Worm (Caenorhabditis elegans) whole organism, young adult: ENCODE data around the gene nol-56.

Experiments used
- B0336.3 ChIP-seq: fragments of 200-800 bp; sonication (Bioruptor generic); IDR thresholded peaks from 2 replicates; pipeline ENCODE4 v1.3.6; 2022; ENCODE audit warnings: missing genetic modification characterization, missing compliant biosample characterization
- C17E4.6 ChIP-seq: fragments of 200-800 bp; sonication (Bioruptor generic); IDR thresholded peaks from 2 replicates; pipeline ENCODE4 v1.3.6; 2022; ENCODE audit warnings: missing genetic modification reagents, missing genetic modification characterization, missing compliant biosample characterization
- F10E7.11 ChIP-seq: sonication (generic microtip); optimal IDR thresholded peaks from 2 replicates; lab custom pipeline; 2017; ENCODE audit warnings: mild to moderate bottlenecking, missing genetic modification characterization, moderate library complexity, missing compliant biosample characterization
- F37B4.10 ChIP-seq: fragments of 200-800 bp; sonication (Bioruptor generic); IDR thresholded peaks from 2 replicates; pipeline ENCODE4 v1.3.6; 2022; ENCODE audit warnings: missing genetic modification characterization, missing compliant biosample characterization
- F55B11.4 ChIP-seq: sonication (generic microtip); optimal IDR thresholded peaks from 2 replicates; lab custom pipeline; 2016; ENCODE audit warnings: missing compliant biosample characterization, missing genetic modification characterization, borderline replicate concordance; ENCODE audit not compliant: insufficient read depth
- F57C9.4 ChIP-seq: sonication (generic microtip); optimal IDR thresholded peaks from 2 replicates; lab custom pipeline; 2017; ENCODE audit warnings: mild to moderate bottlenecking, missing genetic modification characterization, missing compliant biosample characterization
- K12H6.12 ChIP-seq: fragments of 200-800 bp; sonication (Bioruptor generic); optimal IDR thresholded peaks from 2 replicates; lab custom pipeline; 2018; ENCODE audit warnings: mild to moderate bottlenecking, missing genetic modification characterization, missing compliant biosample characterization
- Y53F4B.3 ChIP-seq: fragments of 200-800 bp; sonication (Bioruptor generic); IDR thresholded peaks from 2 replicates; pipeline ENCODE4 v1.3.6; 2022; ENCODE audit warnings: missing genetic modification reagents, missing genetic modification characterization, missing compliant biosample characterization
- Y53G8AR.9 ChIP-seq: fragments of 200-800 bp; sonication (Bioruptor generic); conservative IDR thresholded peaks from 2 replicates; pipeline ENCODE4 v1.3.6; 2022; ENCODE audit warnings: missing genetic modification reagents, missing genetic modification characterization, missing compliant biosample characterization
- Y67H2A.10 ChIP-seq: fragments of 200-800 bp; sonication (Bioruptor generic); conservative IDR thresholded peaks from 2 replicates; pipeline ENCODE4 v1.3.6; 2022; ENCODE audit warnings: missing genetic modification reagents, missing genetic modification characterization, missing compliant biosample characterization
- Y79H2A.3 ChIP-seq: fragments of 200-800 bp; sonication (Bioruptor generic); conservative IDR thresholded peaks from 2 replicates; pipeline ENCODE4 v1.3.6; 2022; ENCODE audit warnings: missing genetic modification reagents, missing genetic modification characterization, missing compliant biosample characterization
- Y95B8A.8 ChIP-seq: fragments of 200-800 bp; sonication (Bioruptor generic); IDR thresholded peaks from 2 replicates; pipeline ENCODE4 v1.3.6; 2022; ENCODE audit warnings: missing genetic modification reagents, missing genetic modification characterization, missing compliant biosample characterization
- akir-1 ChIP-seq: fragments of 200-800 bp; sonication (Bioruptor generic); optimal IDR thresholded peaks from 2 replicates; lab custom pipeline; 2018; ENCODE audit warnings: mild to moderate bottlenecking, missing genetic modification characterization, moderate library complexity, missing compliant biosample characterization
- ama-1 ChIP-seq, 3 experiments: fragments of 150-350 bp in 1 of 3; sonication (generic microtip) in 2 of 3; optimal IDR thresholded peaks; 2 replicates each; lab custom pipeline; 2014 to 2018; ENCODE audit warnings: missing biosample characterization in 2 of 3, missing genetic modification characterization in 2 of 3, missing genetic modification reagents in 2 of 3
- aptf-2 ChIP-seq: fragments of 200-800 bp; sonication (Bioruptor generic); conservative IDR thresholded peaks from 2 replicates; pipeline ENCODE4 v1.3.6; 2022; ENCODE audit warnings: missing genetic modification reagents, missing genetic modification characterization, missing compliant biosample characterization
- athp-1 ChIP-seq: sonication (generic microtip); optimal IDR thresholded peaks from 2 replicates; lab custom pipeline; 2017; ENCODE audit warnings: mild to moderate bottlenecking, missing genetic modification characterization, missing compliant biosample characterization
- ccch-3 ChIP-seq: fragments of 200-800 bp; sonication (Bioruptor generic); optimal IDR thresholded peaks from 2 replicates; lab custom pipeline; 2018; ENCODE audit warnings: mild to moderate bottlenecking, missing genetic modification characterization, missing compliant biosample characterization
- cebp-1 ChIP-seq, 2 experiments: fragments of 200-800 bp in 1 of 2; sonication (Bioruptor generic) in 1 of 2; sonication (generic microtip) in 1 of 2; IDR thresholded peaks in 1 of 2; optimal IDR thresholded peaks in 1 of 2; 2 replicates each; pipeline versions ENCODE4 v1.3.6 to Lab custom; 2017 to 2022; ENCODE audit warnings: missing compliant biosample characterization in 2 of 2, missing genetic modification characterization in 2 of 2, mild to moderate bottlenecking in 1 of 2, missing genetic modification reagents in 1 of 2, moderate library complexity in 1 of 2
- ceh-27 ChIP-seq: fragments of 200-800 bp; sonication (Bioruptor generic); optimal IDR thresholded peaks from 2 replicates; lab custom pipeline; 2018; ENCODE audit warnings: mild to moderate bottlenecking, missing genetic modification characterization, moderate library complexity, missing compliant biosample characterization
- ceh-40 ChIP-seq: fragments of 200-800 bp; sonication (Bioruptor generic); IDR thresholded peaks from 2 replicates; pipeline ENCODE4 v1.3.6; 2022; ENCODE audit warnings: missing genetic modification characterization, missing compliant biosample characterization
- ceh-79 ChIP-seq: sonication (generic microtip); optimal IDR thresholded peaks from 2 replicates; lab custom pipeline; 2017; ENCODE audit warnings: mild to moderate bottlenecking, missing genetic modification characterization, missing compliant biosample characterization
- die-1 ChIP-seq: sonication (generic microtip); optimal IDR thresholded peaks from 2 replicates; lab custom pipeline; 2016; ENCODE audit warnings: missing genotype, mild to moderate bottlenecking, missing genetic modification characterization, missing compliant biosample characterization
- ekl-4 ChIP-seq: fragments of 200-800 bp; sonication (Bioruptor generic); IDR thresholded peaks from 2 replicates; pipeline ENCODE4 v1.3.6; 2022; ENCODE audit warnings: missing genetic modification reagents, missing genetic modification characterization, missing compliant biosample characterization
- ets-4 ChIP-seq: fragments of 200-800 bp; sonication (Bioruptor generic); optimal IDR thresholded peaks from 2 replicates; lab custom pipeline; 2018; ENCODE audit warnings: mild to moderate bottlenecking, missing genetic modification characterization, missing compliant biosample characterization
- fkh-3 ChIP-seq: sonication (generic microtip); optimal IDR thresholded peaks from 2 replicates; lab custom pipeline; 2016; ENCODE audit warnings: mild to moderate bottlenecking, missing genetic modification characterization, missing compliant biosample characterization
- hlh-12 ChIP-seq: sonication (generic microtip); optimal IDR thresholded peaks from 2 replicates; lab custom pipeline; 2016; ENCODE audit warnings: missing genetic modification characterization, missing compliant biosample characterization
- hmg-1.2 ChIP-seq: fragments of 200-800 bp; sonication (Bioruptor generic); IDR thresholded peaks from 2 replicates; pipeline ENCODE4 v1.3.6; 2022; ENCODE audit warnings: missing genetic modification reagents, missing genetic modification characterization, missing compliant biosample characterization
- let-526 ChIP-seq: fragments of 200-800 bp; sonication (Bioruptor generic); IDR thresholded peaks from 2 replicates; pipeline ENCODE4 v1.3.6; 2022; ENCODE audit warnings: missing genetic modification reagents, missing genetic modification characterization, missing compliant biosample characterization
- let-607 ChIP-seq, 2 experiments: fragments of 200-800 bp in 1 of 2; sonication (Bioruptor generic) in 1 of 2; sonication (generic microtip) in 1 of 2; optimal IDR thresholded peaks; 2 replicates each; lab custom pipeline; 2016 to 2018; ENCODE audit warnings: mild to moderate bottlenecking in 2 of 2, missing compliant biosample characterization in 2 of 2, missing genetic modification characterization in 2 of 2, moderate library complexity in 2 of 2, missing genotype in 1 of 2
- lin-35 ChIP-seq, 3 experiments: fragments of 150-350 bp in 2 of 3; sonication (generic microtip) in 1 of 3; optimal IDR thresholded peaks; 2 replicates each; lab custom pipeline; 2014 to 2018; ENCODE audit warnings: missing biosample characterization in 3 of 3, missing genetic modification characterization in 3 of 3, missing genetic modification reagents in 3 of 3
- madf-10 ChIP-seq: sonication (generic microtip); optimal IDR thresholded peaks from 2 replicates; lab custom pipeline; 2016; ENCODE audit warnings: mild to moderate bottlenecking, missing genetic modification characterization, missing compliant biosample characterization
- madf-6 ChIP-seq: fragments of 200-800 bp; sonication (Bioruptor generic); IDR thresholded peaks from 2 replicates; pipeline ENCODE4 v1.3.6; 2022; ENCODE audit warnings: missing genetic modification reagents, missing genetic modification characterization, missing compliant biosample characterization
- mcd-1 ChIP-seq: fragments of 200-800 bp; sonication (Bioruptor generic); IDR thresholded peaks from 2 replicates; pipeline ENCODE4 v1.3.6; 2022; ENCODE audit warnings: missing genetic modification reagents, missing genetic modification characterization, missing compliant biosample characterization
- mxl-1 ChIP-seq: sonication (generic microtip); optimal IDR thresholded peaks from 2 replicates; lab custom pipeline; 2016; ENCODE audit warnings: missing genetic modification characterization, missing compliant biosample characterization
- nfya-1 ChIP-seq: sonication (generic microtip); optimal IDR thresholded peaks from 2 replicates; lab custom pipeline; 2017; ENCODE audit warnings: antibody characterized with exemption, missing compliant biosample characterization, missing genetic modification characterization, borderline replicate concordance; ENCODE audit not compliant: insufficient read depth
- nhr-120 ChIP-seq: fragments of 200-800 bp; sonication (Bioruptor generic); IDR thresholded peaks from 2 replicates; pipeline ENCODE4 v1.3.6; 2022; ENCODE audit warnings: missing genetic modification characterization, missing compliant biosample characterization
- nhr-80 ChIP-seq: sonication (generic microtip); optimal IDR thresholded peaks from 2 replicates; lab custom pipeline; 2016; ENCODE audit warnings: missing genetic modification characterization, missing compliant biosample characterization
- pbrm-1 ChIP-seq: fragments of 200-800 bp; sonication (Bioruptor generic); IDR thresholded peaks from 2 replicates; pipeline ENCODE4 v1.3.6; 2022; ENCODE audit warnings: missing genetic modification reagents, missing genetic modification characterization, missing compliant biosample characterization
- rpc-1 ChIP-seq, 2 experiments: fragments of 150-350 bp in 1 of 2; sonication (generic microtip) in 1 of 2; optimal IDR thresholded peaks; 2 replicates each; lab custom pipeline; 2014 to 2018; ENCODE audit warnings: missing biosample characterization in 1 of 2, missing genetic modification characterization in 1 of 2, missing genetic modification reagents in 1 of 2, missing genotype in 1 of 2
- sdz-38 ChIP-seq: sonication (generic microtip); optimal IDR thresholded peaks from 2 replicates; lab custom pipeline; 2016; ENCODE audit warnings: missing genotype, missing genetic modification characterization, missing compliant biosample characterization
- sptf-2 ChIP-seq: fragments of 200-800 bp; sonication (Bioruptor generic); optimal IDR thresholded peaks from 2 replicates; lab custom pipeline; 2018; ENCODE audit warnings: mild to moderate bottlenecking, missing genetic modification characterization, missing compliant biosample characterization
- unc-130 ChIP-seq: sonication (generic microtip); optimal IDR thresholded peaks from 2 replicates; lab custom pipeline; 2016; ENCODE audit warnings: missing genetic modification reagents, missing genetic modification characterization, missing compliant biosample characterization
- unc-62 ChIP-seq: fragments of 150-350 bp; optimal IDR thresholded peaks from 2 replicates; lab custom pipeline; 2014; ENCODE audit warnings: missing biosample characterization, missing genetic modification reagents, missing genetic modification characterization
- zfh-2 ChIP-seq: fragments of 200-800 bp; sonication (Bioruptor generic); conservative IDR thresholded peaks from 2 replicates; pipeline ENCODE4 v1.3.6; 2022; ENCODE audit warnings: missing genetic modification reagents, missing genetic modification characterization, missing compliant biosample characterization
- zim-3 ChIP-seq: sonication (generic microtip); optimal IDR thresholded peaks from 2 replicates; lab custom pipeline; 2017; ENCODE audit warnings: mild to moderate bottlenecking, missing genetic modification characterization, moderate library complexity, missing compliant biosample characterization
- ztf-18 ChIP-seq: sonication (generic microtip); optimal IDR thresholded peaks from 2 replicates; lab custom pipeline; 2016; ENCODE audit warnings: missing genotype, mild to moderate bottlenecking, missing genetic modification characterization, missing compliant biosample characterization
- ztf-22 ChIP-seq: fragments of 200-800 bp; sonication (Bioruptor generic); optimal IDR thresholded peaks from 2 replicates; lab custom pipeline; 2018; ENCODE audit warnings: mild to moderate bottlenecking, missing genetic modification characterization, moderate library complexity, missing compliant biosample characterization
- ztf-3 ChIP-seq: fragments of 200-800 bp; sonication (Bioruptor generic); optimal IDR thresholded peaks from 2 replicates; lab custom pipeline; 2018; ENCODE audit warnings: mild to moderate bottlenecking, missing genetic modification characterization, missing compliant biosample characterization

Gene nol-56

ce11 chrV:10371177-10371576 lies 18.4 kb upstream of the nol-56 start (continued):
- no peak for TF ChIP-seq akir-1 (GFP tag; lab: Kevin White, UChicago)
- TF ChIP-seq ccch-3 (GFP tag; lab: Kevin White, UChicago), result no peak
- no peak for TF ChIP-seq cebp-1 (GFP tag; IDR thresholded peaks at IDR 0.05; lab: Robert Waterston, UW)
- no peak for TF ChIP-seq cebp-1 (tag; optimal IDR thresholded peaks at IDR 0.05; lab: Kevin White, UChicago)
- no peak for TF ChIP-seq aptf-2 (GFP tag; lab: Robert Waterston, UW)
- no peak for TF ChIP-seq lin-35 (GFP tag; optimal IDR thresholded peaks at IDR 0.05; lab: Kevin White, UChicago)
- TF ChIP-seq madf-10, result peak; percentile 3
- TF ChIP-seq zim-3 (tag; lab: Kevin White, UChicago), result no peak
- TF ChIP-seq let-607 (tag; optimal IDR thresholded peaks at IDR 0.05; lab: Kevin White, UChicago), result peak; percentile 93 to 94
- TF ChIP-seq ekl-4 (GFP tag; lab: Robert Waterston, UW), result no peak
- no peak for TF ChIP-seq ama-1 (optimal IDR thresholded peaks at IDR 0.05; lab: Kevin White, UChicago)
- TF ChIP-seq ama-1 (GFP tag; optimal IDR thresholded peaks at IDR 0.05; lab: Kevin White, UChicago), result no peak
- no peak for TF ChIP-seq F55B11.4 (tag; lab: Kevin White, UChicago)
- no peak for TF ChIP-seq F57C9.4 (tag; lab: Kevin White, UChicago)
- TF ChIP-seq ceh-40, result no peak
- TF ChIP-seq nhr-120 (GFP tag; lab: Robert Waterston, UW), result no peak
- peak; percentile 82 for TF ChIP-seq unc-62 (GFP tag; lab: Kevin White, UChicago)
- TF ChIP-seq hlh-12 (tag; lab: Kevin White, UChicago), result no peak
- no peak for TF ChIP-seq sdz-38 (tag; lab: Kevin White, UChicago)
- TF ChIP-seq F37B4.10 (GFP tag; lab: Robert Waterston, UW), result 0 out of 2 replicates have a peak, but pooled peaks have one; percentile 33
- TF ChIP-seq rpc-1 (optimal IDR thresholded peaks at IDR 0.05; lab: Kevin White, UChicago), result no peak
- TF ChIP-seq rpc-1 (tag; optimal IDR thresholded peaks at IDR 0.05; lab: Kevin White, UChicago), result no peak
- peak; percentile 8 for TF ChIP-seq ets-4 (GFP tag; lab: Kevin White, UChicago)
- TF ChIP-seq ztf-18, result no peak
- no peak for TF ChIP-seq mxl-1
- TF ChIP-seq nhr-80 (tag; lab: Kevin White, UChicago), result peak; percentile 92
- TF ChIP-seq fkh-3 (tag; lab: Kevin White, UChicago), result no peak
- no peak for TF ChIP-seq mcd-1 (GFP tag; lab: Robert Waterston, UW)
- peak; percentile 67 for TF ChIP-seq hmg-1.2
- no peak for TF ChIP-seq sptf-2 (GFP tag; lab: Kevin White, UChicago)
- TF ChIP-seq ztf-3 (GFP tag; lab: Kevin White, UChicago), result no peak
- no peak for TF ChIP-seq Y67H2A.10 (GFP tag; lab: Robert Waterston, UW)
- no peak for TF ChIP-seq Y79H2A.3 (GFP tag; lab: Robert Waterston, UW)
- TF ChIP-seq ceh-79 (tag; lab: Kevin White, UChicago), result no peak
- no peak for TF ChIP-seq nfya-1 (tag; lab: Kevin White, UChicago)
- TF ChIP-seq die-1 (tag; lab: Kevin White, UChicago), result no peak
- TF ChIP-seq Y53G8AR.9 (GFP tag; lab: Robert Waterston, UW), result no peak
- TF ChIP-seq ceh-27, result no peak
- 0 out of 2 replicates have a peak, but pooled peaks have one; percentile 9 for TF ChIP-seq pbrm-1 (GFP tag; lab: Robert Waterston, UW)
- TF ChIP-seq madf-6 (GFP tag; lab: Robert Waterston, UW), result no peak
- TF ChIP-seq zfh-2 (GFP tag; lab: Robert Waterston, UW), result no peak
- no peak for TF ChIP-seq unc-130 (GFP tag; lab: Kevin White, UChicago)
- no peak for TF ChIP-seq athp-1 (tag; lab: Kevin White, UChicago)
- no peak for TF ChIP-seq Y95B8A.8 (GFP tag; lab: Robert Waterston, UW)
- no peak for TF ChIP-seq Y53F4B.3 (GFP tag; lab: Robert Waterston, UW)
- TF ChIP-seq B0336.3, result no peak
- TF ChIP-seq let-526, result 0 out of 2 replicates have a peak, but pooled peaks have one; percentile 32
- no peak for TF ChIP-seq ztf-22
- no peak for TF ChIP-seq K12H6.12
- TF ChIP-seq C17E4.6 (GFP tag; lab: Robert Waterston, UW), result no peak
- no peak for TF ChIP-seq F10E7.11 (tag; lab: Kevin White, UChicago)
